Fruit fly (Drosophila melanogaster): ENCODE measurements around the gene tal-3A.

tal-3A gene

dm6 chr3R:13815022-13815440, 2.1 kb downstream of the tal-3A start:
- no peak for TF ChIP-seq CG8301 (tag; optimal IDR thresholded peaks at IDR 0.05)
- TF ChIP-seq Snoo (tag; optimal IDR thresholded peaks at IDR 0.05): no peak
- no peak for TF ChIP-seq CG13204 (GFP tag; optimal IDR thresholded peaks at IDR 0.05)
- no peak for TF ChIP-seq CG9948 (tag; optimal IDR thresholded peaks at IDR 0.05)
- TF ChIP-seq D1 (tag; optimal IDR thresholded peaks at IDR 0.05): no peak
- TF ChIP-seq CG14655 (GFP tag; optimal IDR thresholded peaks at IDR 0.05): no peak
- TF ChIP-seq CG17806 (tag; optimal IDR thresholded peaks at IDR 0.05): no peak
- no peak for TF ChIP-seq CG8159 (tag; optimal IDR thresholded peaks at IDR 0.05)
- TF ChIP-seq CG12605 (GFP tag; IDR thresholded peaks at IDR 0.05): peak; percentile 48
- TF ChIP-seq fd96Ca (GFP tag; IDR thresholded peaks at IDR 0.05): peak; percentile 43; the same call in 1 of the 3 replicates
- peak; percentile 71 for TF ChIP-seq CG32121 (GFP tag; IDR thresholded peaks at IDR 0.05)
- TF ChIP-seq gl (tag; optimal IDR thresholded peaks at IDR 0.05): no peak
- no peak for TF ChIP-seq CG34367 (tag; optimal IDR thresholded peaks at IDR 0.05)
- TF ChIP-seq CG10348 (GFP tag; IDR thresholded peaks at IDR 0.05): no peak
- peak; percentile 63 for TF ChIP-seq EcR (GFP tag; optimal IDR thresholded peaks at IDR 0.05)
- TF ChIP-seq CG4496 (GFP tag; IDR thresholded peaks at IDR 0.05): no peak; the same call in 2 of the 3 replicates
- no peak for TF ChIP-seq CG15710 (tag; optimal IDR thresholded peaks at IDR 0.05)
- no peak for TF ChIP-seq Pif1A (GFP tag; optimal IDR thresholded peaks at IDR 0.05)
- no peak for TF ChIP-seq rn (GFP tag; IDR thresholded peaks at IDR 0.05)
- TF ChIP-seq Ets98B (GFP tag; IDR thresholded peaks at IDR 0.05): peak; percentile 64; the same call in 1 of the 2 replicates
- no peak for TF ChIP-seq Pif1B (GFP tag; optimal IDR thresholded peaks at IDR 0.05)

dm6 chr3R:13815566-13816374, 2.9 kb downstream of the tal-3A start:
- TF ChIP-seq CG12605 (GFP tag; IDR thresholded peaks at IDR 0.05) (no peak), CG32121 (GFP tag; IDR thresholded peaks at IDR 0.05) (peak; percentile 45; the same call in 1 of the 2 replicates), Snoo (tag; optimal IDR thresholded peaks at IDR 0.05) (no peak), CG17806 (tag; optimal IDR thresholded peaks at IDR 0.05) (no peak), fd96Ca (GFP tag; IDR thresholded peaks at IDR 0.05) (0 out of 3 replicates have a peak, but pooled peaks have one; percentile 19), CG8159 (tag; optimal IDR thresholded peaks at IDR 0.05) (no peak), CG13204 (GFP tag; optimal IDR thresholded peaks at IDR 0.05) (no peak), CG15710 (tag; optimal IDR thresholded peaks at IDR 0.05) (no peak), CG34367 (tag; optimal IDR thresholded peaks at IDR 0.05) (no peak), Pif1A (GFP tag; optimal IDR thresholded peaks at IDR 0.05) (no peak), CG10348 (GFP tag; IDR thresholded peaks at IDR 0.05) (no peak), CG4496 (GFP tag; IDR thresholded peaks at IDR 0.05) (0 out of 3 replicates have a peak, but pooled peaks have one; percentile 18), EcR (GFP tag; optimal IDR thresholded peaks at IDR 0.05) (no peak)

dm6 chr3R:13816375-13816711, 3.4 kb downstream of the tal-3A start:
- TF ChIP-seq CG32121 (GFP tag; IDR thresholded peaks at IDR 0.05) (no peak; the same call in 1 of the 2 replicates), EcR (GFP tag; optimal IDR thresholded peaks at IDR 0.05) (peak; percentile 11), Ets98B (GFP tag; IDR thresholded peaks at IDR 0.05) (peak; percentile 45; the same call in 1 of the 2 replicates), fd96Ca (GFP tag; IDR thresholded peaks at IDR 0.05) (no peak), Snoo (tag; optimal IDR thresholded peaks at IDR 0.05) (peak; percentile 65), Pif1B (GFP tag; optimal IDR thresholded peaks at IDR 0.05) (peak; percentile 27), CG13204 (GFP tag; optimal IDR thresholded peaks at IDR 0.05) (peak; percentile 31), gl (tag; optimal IDR thresholded peaks at IDR 0.05) (peak; percentile 43), D1 (tag; optimal IDR thresholded peaks at IDR 0.05) (no peak), CG17806 (tag; optimal IDR thresholded peaks at IDR 0.05) (no peak), Pif1A (GFP tag; optimal IDR thresholded peaks at IDR 0.05) (peak; percentile 29), CG8159 (tag; optimal IDR thresholded peaks at IDR 0.05) (peak; percentile 34), CG9948 (tag; optimal IDR thresholded peaks at IDR 0.05) (no peak), CG34367 (tag; optimal IDR thresholded peaks at IDR 0.05) (no peak), rn (GFP tag; IDR thresholded peaks at IDR 0.05) (no peak), CG14655 (GFP tag; optimal IDR thresholded peaks at IDR 0.05) (no peak), CG12605 (GFP tag; IDR thresholded peaks at IDR 0.05) (peak; percentile 43; the same call in 1 of the 2 replicates), CG4496 (GFP tag; IDR thresholded peaks at IDR 0.05) (no peak), CG8301 (tag; optimal IDR thresholded peaks at IDR 0.05) (no peak), CG15710 (tag; optimal IDR thresholded peaks at IDR 0.05) (peak; percentile 11), CG10348 (GFP tag; IDR thresholded peaks at IDR 0.05) (no peak)

- TF ChIP-seq EcR (GFP tag; optimal IDR thresholded peaks at IDR 0.05): no peak
- no peak for TF ChIP-seq D1 (tag; optimal IDR thresholded peaks at IDR 0.05)
- TF ChIP-seq CG14655 (GFP tag; optimal IDR thresholded peaks at IDR 0.05): peak; percentile 7
- TF ChIP-seq CG17806 (tag; optimal IDR thresholded peaks at IDR 0.05): no peak
- TF ChIP-seq gl (tag; optimal IDR thresholded peaks at IDR 0.05): no peak
- TF ChIP-seq CG32121 (GFP tag; IDR thresholded peaks at IDR 0.05): peak; percentile 65
- TF ChIP-seq CG13204 (GFP tag; optimal IDR thresholded peaks at IDR 0.05): no peak
- TF ChIP-seq Snoo (tag; optimal IDR thresholded peaks at IDR 0.05): no peak
- TF ChIP-seq Ets98B (GFP tag; IDR thresholded peaks at IDR 0.05): peak; percentile 42; the same call in 1 of the 2 replicates
- TF ChIP-seq Pif1A (GFP tag; optimal IDR thresholded peaks at IDR 0.05): no peak
- no peak for TF ChIP-seq CG34367 (tag; optimal IDR thresholded peaks at IDR 0.05)
- no peak for TF ChIP-seq CG9948 (tag; optimal IDR thresholded peaks at IDR 0.05)
- TF ChIP-seq CG10348 (GFP tag; IDR thresholded peaks at IDR 0.05): no peak
- peak; percentile 38; the same call in 1 of the 2 replicates for TF ChIP-seq CG12605 (GFP tag; IDR thresholded peaks at IDR 0.05)
- TF ChIP-seq CG15710 (tag; optimal IDR thresholded peaks at IDR 0.05): no peak
- no peak for TF ChIP-seq CG8159 (tag; optimal IDR thresholded peaks at IDR 0.05)
- TF ChIP-seq rn (GFP tag; IDR thresholded peaks at IDR 0.05): peak; percentile 46; the same call in 1 of the 2 replicates
- TF ChIP-seq Pif1B (GFP tag; optimal IDR thresholded peaks at IDR 0.05): no peak
- TF ChIP-seq CG4496 (GFP tag; IDR thresholded peaks at IDR 0.05): peak; percentile 44; the same call in 2 of the 3 replicates
- peak; percentile 52; the same call in 2 of the 3 replicates for TF ChIP-seq fd96Ca (GFP tag; IDR thresholded peaks at IDR 0.05)
- peak; percentile 13 for TF ChIP-seq CG8301 (tag; optimal IDR thresholded peaks at IDR 0.05)
Measured at dm6 chr3R:13817480-13818305, 4.8 kb downstream of the tal-3A start.

Data from whole organism, pupa.